Worm (Caenorhabditis elegans) whole organism, late embryonic: Measurements from ENCODE around the gene hut-1.

Experiments
- ets-4 ChIP-seq: sonication (generic microtip); optimal IDR thresholded peaks from 2 replicates; lab custom pipeline; 2016; ENCODE audit warnings: missing genetic modification characterization, missing compliant biosample characterization
- hlh-13 ChIP-seq: fragments of 200-800 bp; sonication (Bioruptor generic); optimal IDR thresholded peaks from 2 replicates; lab custom pipeline; 2018; ENCODE audit warnings: mild to moderate bottlenecking, missing genetic modification characterization, missing compliant biosample characterization
- madf-2 ChIP-seq: sonication (generic microtip); optimal IDR thresholded peaks from 2 replicates; lab custom pipeline; 2017; ENCODE audit warnings: missing genetic modification characterization, missing compliant biosample characterization
- ref-2 ChIP-seq: sonication (generic microtip); optimal IDR thresholded peaks from 2 replicates; lab custom pipeline; 2016; ENCODE audit warnings: missing genetic modification characterization, missing compliant biosample characterization
- unc-3 ChIP-seq, 2 experiments: fragments of 200-800 bp in 1 of 2; sonication (Bioruptor generic) in 1 of 2; sonication (generic microtip) in 1 of 2; conservative IDR thresholded peaks in 1 of 2; optimal IDR thresholded peaks in 1 of 2; 2 replicates each; pipeline versions ENCODE4 v1.3.6 to Lab custom; 2016 to 2022; ENCODE audit warnings: missing compliant biosample characterization in 2 of 2, missing genetic modification characterization in 2 of 2, missing genetic modification reagents in 1 of 2

Gene hut-1

ce11 chrIII:12757367-12757766 is 46.0 kb downstream of the hut-1 start, which contains the start of gene srw-9:
TSS of gene srw-9 (plus strand) at chrIII:12757667.
- no peak for TF ChIP-seq unc-3 (GFP tag; conservative IDR thresholded peaks at IDR 0.05; lab: Robert Waterston, UW)
- no peak for TF ChIP-seq unc-3 (tag; optimal IDR thresholded peaks at IDR 0.05; lab: Kevin White, UChicago)
- no peak for TF ChIP-seq hlh-13 (GFP tag; lab: Kevin White, UChicago)
- TF ChIP-seq ref-2, result no peak
- TF ChIP-seq ets-4 (tag; lab: Kevin White, UChicago), result no peak
- TF ChIP-seq madf-2 (tag; lab: Kevin White, UChicago), result no peak
